Fruit fly (Drosophila melanogaster) whole organism, embryonic: Measurements from ENCODE around the gene Nlg2.

ENCODE experiments used
- Abd-B ChIP-seq: fragments of 200-800 bp; sonication (Bioruptor generic); optimal IDR thresholded peaks from 2 replicates; lab custom pipeline; 2018; ENCODE audit warnings: missing biosample characterization, mild to moderate bottlenecking, missing genetic modification characterization, moderate library complexity
- CG10543 ChIP-seq: fragments of 200-800 bp; sonication (Bioruptor generic); optimal IDR thresholded peaks from 3 replicates; lab custom pipeline; 2017; ENCODE audit warnings: missing biosample characterization, mild to moderate bottlenecking, missing genetic modification characterization, moderate library complexity
- CG10565 ChIP-seq: fragments of 200-800 bp; sonication (Bioruptor generic); optimal IDR thresholded peaks from 3 replicates; lab custom pipeline; 2016; ENCODE audit warnings: missing biosample characterization, mild to moderate bottlenecking, missing genetic modification characterization
- CG11247 ChIP-seq: fragments of 200-800 bp; sonication (Bioruptor generic); IDR thresholded peaks from 2 replicates; pipeline ENCODE4 v1.3.6; 2022; ENCODE audit warnings: missing biosample characterization, missing genetic modification characterization
- CG11504 ChIP-seq: fragments of 200-800 bp; sonication (Bioruptor generic); optimal IDR thresholded peaks from 3 replicates; lab custom pipeline; 2019; ENCODE audit warnings: missing biosample characterization, mild to moderate bottlenecking, missing genetic modification characterization, moderate library complexity
- CG12744 ChIP-seq: fragments of 200-800 bp; sonication (Bioruptor generic); optimal IDR thresholded peaks from 2 replicates; lab custom pipeline; 2016; ENCODE audit warnings: missing biosample characterization, missing genetic modification characterization
- CG13123 ChIP-seq: fragments of 200-800 bp; sonication (Bioruptor generic); optimal IDR thresholded peaks from 2 replicates; lab custom pipeline; 2016; ENCODE audit warnings: missing biosample characterization, missing genetic modification characterization
- CG13287 ChIP-seq: fragments of 200-800 bp; sonication (Bioruptor generic); IDR thresholded peaks from 2 replicates; pipeline ENCODE4 v1.3.6; 2022; ENCODE audit warnings: missing biosample characterization, missing genetic modification characterization; ENCODE audit not compliant: partially characterized antibody
- CG14710 ChIP-seq: fragments of 200-800 bp; sonication (Bioruptor generic); optimal IDR thresholded peaks from 3 replicates; lab custom pipeline; 2019; ENCODE audit warnings: missing biosample characterization, mild to moderate bottlenecking, missing genetic modification characterization, moderate library complexity
- CG2889 ChIP-seq: fragments of 200-800 bp; sonication (Bioruptor generic); IDR thresholded peaks from 3 replicates; pipeline ENCODE4 v1.3.6; 2022; ENCODE audit warnings: missing biosample characterization, missing genetic modification characterization
- CG43689 ChIP-seq: fragments of 200-800 bp; sonication (Bioruptor generic); IDR thresholded peaks from 2 replicates; pipeline ENCODE4 v1.3.6; 2022; ENCODE audit warnings: missing biosample characterization, missing genetic modification characterization
- CG4404 ChIP-seq: fragments of 200-800 bp; sonication (Bioruptor generic); IDR thresholded peaks from 2 replicates; pipeline ENCODE4 v1.3.6; 2022; ENCODE audit warnings: missing biosample characterization, missing genetic modification characterization
- CG4707 ChIP-seq: fragments of 200-800 bp; sonication (Bioruptor generic); optimal IDR thresholded peaks from 2 replicates; lab custom pipeline; 2018; ENCODE audit warnings: missing biosample characterization, mild to moderate bottlenecking, missing genetic modification characterization, moderate library complexity
- CG5953 ChIP-seq: fragments of 200-800 bp; sonication (Bioruptor generic); IDR thresholded peaks from 2 replicates; pipeline ENCODE4 v1.3.6; 2022; ENCODE audit warnings: missing biosample characterization, missing genetic modification characterization
- CG6175 ChIP-seq: fragments of 200-800 bp; sonication (Bioruptor generic); IDR thresholded peaks from 3 replicates; pipeline ENCODE4 v1.3.6; 2022; ENCODE audit warnings: missing biosample characterization, missing genetic modification characterization
- CG6272 ChIP-seq: fragments of 200-800 bp; sonication (Bioruptor generic); IDR thresholded peaks from 2 replicates; pipeline ENCODE4 v1.3.6; 2022; ENCODE audit warnings: missing biosample characterization, missing genetic modification characterization
- CG6654 ChIP-seq: fragments of 200-800 bp; sonication (Bioruptor generic); optimal IDR thresholded peaks from 2 replicates; lab custom pipeline; 2017; ENCODE audit warnings: missing biosample characterization, mild to moderate bottlenecking, missing genetic modification characterization
- CG6791 ChIP-seq: fragments of 200-800 bp; sonication (Bioruptor generic); IDR thresholded peaks from 3 replicates; pipeline ENCODE4 v1.3.6; 2022; ENCODE audit warnings: missing biosample characterization, missing genetic modification characterization; ENCODE audit not compliant: partially characterized antibody
- CG6813 ChIP-seq: fragments of 200-800 bp; sonication (Bioruptor generic); optimal IDR thresholded peaks from 2 replicates; lab custom pipeline; 2017; ENCODE audit warnings: missing biosample characterization, missing genetic modification characterization, mild to moderate bottlenecking, moderate library complexity, missing genetic modification reagents
- CG7372 ChIP-seq: fragments of 200-800 bp; sonication (Bioruptor generic); IDR thresholded peaks from 2 replicates; pipeline ENCODE4 v1.3.6; 2022; ENCODE audit warnings: missing biosample characterization, missing genetic modification characterization
- CG9817 ChIP-seq: fragments of 200-800 bp; sonication (Bioruptor generic); optimal IDR thresholded peaks from 2 replicates; lab custom pipeline; 2018; ENCODE audit warnings: missing biosample characterization, mild to moderate bottlenecking, missing genetic modification characterization, moderate library complexity
- CG9932 ChIP-seq: fragments of 200-800 bp; sonication (Bioruptor generic); IDR thresholded peaks from 2 replicates; pipeline ENCODE4 v1.3.6; 2022; ENCODE audit warnings: missing biosample characterization, missing genetic modification characterization
- Camta ChIP-seq: fragments of 200-800 bp; sonication (Bioruptor generic); optimal IDR thresholded peaks from 2 replicates; lab custom pipeline; 2016; ENCODE audit warnings: missing biosample characterization, missing genetic modification characterization
- D19A ChIP-seq: fragments of 200-800 bp; optimal IDR thresholded peaks from 3 replicates; lab custom pipeline; 2019; ENCODE audit warnings: missing biosample characterization, mild to moderate bottlenecking, missing genetic modification characterization, moderate library complexity
- Hey ChIP-seq: fragments of 200-800 bp; sonication (Bioruptor generic); optimal IDR thresholded peaks from 3 replicates; lab custom pipeline; 2018; ENCODE audit warnings: missing biosample characterization, mild to moderate bottlenecking, missing genetic modification characterization
- Jarid2 ChIP-seq: fragments of 200-800 bp; sonication (Bioruptor generic); optimal IDR thresholded peaks from 3 replicates; lab custom pipeline; 2017; ENCODE audit warnings: mild to moderate bottlenecking, missing biosample characterization, missing genetic modification reagents, missing genetic modification characterization
- NFAT ChIP-seq: fragments of 200-800 bp; sonication (Bioruptor generic); IDR thresholded peaks from 2 replicates; pipeline ENCODE4 v1.3.6; 2022; ENCODE audit warnings: missing biosample characterization, missing genetic modification characterization
- Nf-YC ChIP-seq: fragments of 200-800 bp; optimal IDR thresholded peaks from 3 replicates; lab custom pipeline; 2019; ENCODE audit warnings: missing biosample characterization, mild to moderate bottlenecking, missing genetic modification characterization, moderate library complexity
- Oaz ChIP-seq: fragments of 200-800 bp; sonication (Bioruptor generic); IDR thresholded peaks from 2 replicates; pipeline ENCODE4 v1.3.6; 2022; ENCODE audit warnings: missing biosample characterization, missing genetic modification characterization
- Stat92E ChIP-seq, 3 experiments: fragments of >200 bp in 2 of 3; fragments of 200-800 bp in 1 of 3; sonication (Bioruptor generic) in 1 of 3; optimal IDR thresholded peaks; 2 replicates each; lab custom pipeline; 2017 to 2019; ENCODE audit warnings: missing biosample characterization in 3 of 3, missing genetic modification characterization in 3 of 3, mild to moderate bottlenecking in 1 of 3, moderate library complexity in 1 of 3
- ap ChIP-seq: fragments of 200-800 bp; sonication (Bioruptor generic); IDR thresholded peaks from 2 replicates; pipeline ENCODE4 v1.3.6; 2022; ENCODE audit warnings: missing biosample characterization, missing genetic modification characterization
- chif ChIP-seq, 2 experiments: fragments of 200-800 bp; sonication (Bioruptor generic); optimal IDR thresholded peaks; 3 replicates each; lab custom pipeline; 2016; ENCODE audit warnings: missing biosample characterization in 2 of 2, missing genetic modification characterization in 2 of 2
- ci ChIP-seq: fragments of 200-800 bp; sonication (Bioruptor generic); IDR thresholded peaks from 3 replicates; pipeline ENCODE4 v1.3.6; 2022; ENCODE audit warnings: missing biosample characterization, missing genetic modification characterization
- disco-r ChIP-seq: fragments of 200-800 bp; sonication (Bioruptor generic); optimal IDR thresholded peaks from 2 replicates; lab custom pipeline; 2016; ENCODE audit warnings: missing biosample characterization, missing genetic modification characterization
- dmrt99B ChIP-seq: fragments of 200-800 bp; sonication (Bioruptor generic); optimal IDR thresholded peaks from 2 replicates; lab custom pipeline; 2018; ENCODE audit warnings: missing biosample characterization, mild to moderate bottlenecking, missing genetic modification characterization, moderate library complexity
- esg ChIP-seq: fragments of 200-800 bp; sonication (Bioruptor generic); conservative IDR thresholded peaks from 2 replicates; pipeline ENCODE4 v1.3.6; 2022; ENCODE audit warnings: missing biosample characterization, missing genetic modification characterization
- exex ChIP-seq: fragments of 200-800 bp; sonication (Bioruptor generic); optimal IDR thresholded peaks from 4 replicates; lab custom pipeline; 2018; ENCODE audit warnings: missing biosample characterization, mild to moderate bottlenecking, missing genetic modification characterization, moderate library complexity
- ham ChIP-seq: fragments of 200-800 bp; sonication (Bioruptor generic); IDR thresholded peaks from 2 replicates; pipeline ENCODE4 v1.3.6; 2022; ENCODE audit warnings: missing biosample characterization, missing genetic modification characterization
- insv ChIP-seq, 2 experiments: fragments of 200-800 bp; sonication (Bioruptor generic); optimal IDR thresholded peaks; 3 replicates each; lab custom pipeline; 2016 to 2018; ENCODE audit warnings: missing biosample characterization in 2 of 2, missing genetic modification characterization in 2 of 2
- klu ChIP-seq: fragments of 200-800 bp; sonication (Bioruptor generic); IDR thresholded peaks from 2 replicates; pipeline ENCODE4 v1.3.6; 2022; ENCODE audit warnings: missing biosample characterization, missing genetic modification characterization
- org-1 ChIP-seq: fragments of 200-800 bp; sonication (Bioruptor generic); optimal IDR thresholded peaks from 2 replicates; lab custom pipeline; 2017; ENCODE audit warnings: missing biosample characterization, missing genetic modification characterization
- p53 ChIP-seq: fragments of 200-800 bp; sonication (Bioruptor generic); optimal IDR thresholded peaks from 2 replicates; lab custom pipeline; 2016; ENCODE audit warnings: missing biosample characterization, missing genetic modification characterization
- pan ChIP-seq, 4 experiments: fragments of >200 bp in 3 of 4; fragments of 200-800 bp in 1 of 4; sonication (Bioruptor generic) in 1 of 4; optimal IDR thresholded peaks in 3 of 4; IDR thresholded peaks in 1 of 4; 2 replicates each; pipeline versions ENCODE4 v1.3.6 to Lab custom; 2017 to 2022; ENCODE audit warnings: missing biosample characterization in 2 of 4, missing genetic modification characterization in 2 of 4, mixed read lengths in 1 of 4
- sd ChIP-seq: fragments of 200-800 bp; sonication (Bioruptor generic); optimal IDR thresholded peaks from 3 replicates; lab custom pipeline; 2018; ENCODE audit warnings: missing biosample characterization, mild to moderate bottlenecking, missing genetic modification characterization, moderate library complexity
- sens ChIP-seq: fragments of 200-800 bp; sonication (Bioruptor generic); peaks from one replicate; lab custom pipeline; 2016; ENCODE audit warnings: missing biosample characterization, missing genetic modification characterization
- tgo ChIP-seq: fragments of 200-800 bp; sonication (Bioruptor generic); IDR thresholded peaks from 3 replicates; pipeline ENCODE4 v1.3.6; 2022; ENCODE audit warnings: missing biosample characterization, missing genetic modification characterization
- twi ChIP-seq: fragments of 200-800 bp; optimal IDR thresholded peaks from 2 replicates; lab custom pipeline; 2019; ENCODE audit warnings: missing biosample characterization, mild to moderate bottlenecking, missing genetic modification characterization, moderate library complexity
- vvl ChIP-seq: fragments of 200-800 bp; sonication (Bioruptor generic); IDR thresholded peaks from 2 replicates; pipeline ENCODE4 v1.3.6; 2022; ENCODE audit warnings: missing biosample characterization, missing genetic modification characterization
- wek ChIP-seq: fragments of 200-800 bp; sonication (Bioruptor generic); optimal IDR thresholded peaks from 3 replicates; lab custom pipeline; 2018; ENCODE audit warnings: missing biosample characterization, mild to moderate bottlenecking, missing genetic modification characterization, moderate library complexity

Gene Nlg2

DNA sequence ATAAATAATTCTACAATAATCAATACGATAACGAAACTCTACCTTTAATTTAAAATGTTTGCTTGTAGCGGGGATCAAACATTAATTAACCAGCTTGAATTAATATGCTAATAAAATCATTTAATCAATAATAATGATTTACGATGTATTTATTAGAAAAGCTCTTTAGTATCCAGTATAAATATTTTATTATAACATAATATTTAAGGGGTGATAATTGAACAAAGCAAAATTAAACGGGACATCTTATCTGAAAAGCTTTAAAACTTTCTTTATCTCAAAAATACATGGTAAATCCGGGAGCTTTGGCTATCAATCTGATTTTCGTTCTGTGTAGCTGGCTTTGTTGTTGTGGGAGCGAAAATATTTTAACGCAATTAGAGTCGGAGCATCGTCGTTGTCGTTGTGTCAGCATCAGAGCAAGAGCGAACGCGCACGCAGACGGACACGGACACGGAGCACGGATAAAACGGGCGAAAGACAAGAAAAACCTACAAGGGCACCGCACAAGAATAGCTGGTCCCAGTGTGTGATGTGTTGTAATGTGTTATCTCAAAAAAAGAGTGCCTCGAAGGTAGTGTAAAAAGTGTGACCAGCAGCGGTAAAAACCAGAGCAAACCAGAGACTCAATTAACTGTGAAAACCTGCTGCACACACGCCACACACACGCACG is at the start of gene Nlg2 (continued):
- TF ChIP-seq klu (GFP tag; lab: Robert Waterston, UW) (no peak), CG14710 (tag; lab: Kevin White, UChicago) (peak; percentile 35), CG4404 (no peak), CG10565 (no peak), ham (GFP tag; lab: Robert Waterston, UW) (no peak), chif (GFP tag; optimal IDR thresholded peaks at IDR 0.05; lab: Kevin White, UChicago) (no peak), CG10543 (peak; percentile 48), Oaz (GFP tag; lab: Robert Waterston, UW) (no peak), D19A (tag; lab: Kevin White, UChicago) (peak; percentile 54), CG11247 (GFP tag; lab: Robert Waterston, UW) (no peak), twi (tag; lab: Kevin White, UChicago) (no peak), Abd-B (GFP tag; lab: Kevin White, UChicago) (peak; percentile 59), sens (GFP tag; lab: Kevin White, UChicago) (no peak), CG6175 (GFP tag; lab: Robert Waterston, UW) (no peak), CG13123 (GFP tag; lab: Kevin White, UChicago) (no peak), CG4707 (GFP tag; lab: Kevin White, UChicago) (no peak), p53 (GFP tag; lab: Kevin White, UChicago) (no peak), Stat92E (GFP tag; optimal IDR thresholded peaks at IDR 0.05; lab: Kevin White, UChicago) (no peak), CG5953 (GFP tag; lab: Robert Waterston, UW) (no peak), disco-r (GFP tag; lab: Kevin White, UChicago) (no peak), Hey (tag; lab: Kevin White, UChicago) (no peak), ci (no peak), CG6791 (GFP tag; lab: Robert Waterston, UW) (no peak), ap (no peak), insv (GFP tag; optimal IDR thresholded peaks at IDR 0.05; lab: Kevin White, UChicago) (no peak), CG6813 (peak; percentile 35), CG6272 (no peak), CG12744 (GFP tag; lab: Kevin White, UChicago) (no peak), CG2889 (GFP tag; lab: Robert Waterston, UW) (0 out of 3 replicates have a peak, but pooled peaks have one; percentile 29), pan (optimal IDR thresholded peaks at IDR 0.05; lab: Kevin White, UChicago) (no peak), pan (GFP tag; optimal IDR thresholded peaks at IDR 0.05 in 1 of 2, IDR thresholded peaks at IDR 0.05 in 1 of 2) (peak in 1 of 2 experiments; percentile 20), CG6654 (no peak), dmrt99B (tag; lab: Kevin White, UChicago) (peak; percentile 82), CG9932 (GFP tag; lab: Robert Waterston, UW) (0 out of 2 replicates have a peak, but pooled peaks have one; percentile 7), Camta (GFP tag; lab: Kevin White, UChicago) (no peak), wek (GFP tag; lab: Kevin White, UChicago) (no peak), exex (peak; percentile 38), tgo (GFP tag; lab: Robert Waterston, UW) (no peak; the same call in 1 of the 3 replicates), Nf-YC (peak; percentile 64), CG9817 (tag; lab: Kevin White, UChicago) (peak; percentile 36), CG7372 (GFP tag; lab: Robert Waterston, UW) (no peak), esg (GFP tag; lab: Robert Waterston, UW) (no peak), sd (no peak), org-1 (peak; percentile 48), NFAT (GFP tag; lab: Robert Waterston, UW) (no peak), CG13287 (GFP tag; lab: Robert Waterston, UW) (no peak), CG11504 (tag; lab: Kevin White, UChicago) (peak; percentile 84), vvl (GFP tag; lab: Robert Waterston, UW) (no peak), CG43689 (GFP tag; lab: Robert Waterston, UW) (no peak), Jarid2 (no peak)
